Worm (Caenorhabditis elegans): Measurements from ENCODE around the gene F22H10.6.

Gene F22H10.6

DNA sequence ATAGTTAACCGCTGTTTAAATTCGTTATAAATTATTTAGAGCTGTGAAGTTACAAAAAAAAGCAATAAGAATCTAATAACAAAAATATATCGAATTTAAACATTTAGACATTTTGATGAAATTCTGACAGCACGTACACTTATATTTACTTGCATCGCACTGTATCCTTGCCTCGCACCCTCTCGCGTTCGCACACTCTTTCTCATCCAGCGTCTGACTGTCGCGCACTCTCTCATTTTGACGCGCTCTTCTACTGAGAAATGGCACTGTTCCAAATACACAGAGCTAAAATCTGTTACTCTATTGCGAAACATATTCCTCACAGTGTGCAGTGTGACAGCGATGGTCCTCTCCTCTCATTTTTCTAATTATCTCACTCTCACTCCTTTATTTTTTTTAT, 12.9 kb upstream of the F22H10.6 start (continued):
- TF ChIP-seq egl-27 (tag; optimal IDR thresholded peaks at IDR 0.05) (no peak), elt-3 (tag; optimal IDR thresholded peaks at IDR 0.05) (no peak), lin-11 (tag; optimal IDR thresholded peaks at IDR 0.05) (no peak), blmp-1 (tag; optimal IDR thresholded peaks at IDR 0.05; ENCODE audit: insufficient read depth) (no peak), dmd-4 (tag; optimal IDR thresholded peaks at IDR 0.05) (no peak), sma-9 (GFP tag; optimal IDR thresholded peaks at IDR 0.05) (peak; percentile 55), sma-9 (tag; optimal IDR thresholded peaks at IDR 0.05) (no peak), nhr-11 (tag; optimal IDR thresholded peaks at IDR 0.05) (no peak), ztf-1 (GFP tag; conservative IDR thresholded peaks at IDR 0.05) (no peak), ztf-11 (tag; optimal IDR thresholded peaks at IDR 0.05) (no peak), nhr-23 (tag; optimal IDR thresholded peaks at IDR 0.05) (no peak), nhr-237 (tag; optimal IDR thresholded peaks at IDR 0.05) (no peak), nhr-10 (tag; optimal IDR thresholded peaks at IDR 0.05) (no peak), ceh-82 (tag; optimal IDR thresholded peaks at IDR 0.05) (no peak), elt-1 (tag; optimal IDR thresholded peaks at IDR 0.05) (no peak), gmeb-1 (tag; optimal IDR thresholded peaks at IDR 0.05) (no peak)

DNA sequence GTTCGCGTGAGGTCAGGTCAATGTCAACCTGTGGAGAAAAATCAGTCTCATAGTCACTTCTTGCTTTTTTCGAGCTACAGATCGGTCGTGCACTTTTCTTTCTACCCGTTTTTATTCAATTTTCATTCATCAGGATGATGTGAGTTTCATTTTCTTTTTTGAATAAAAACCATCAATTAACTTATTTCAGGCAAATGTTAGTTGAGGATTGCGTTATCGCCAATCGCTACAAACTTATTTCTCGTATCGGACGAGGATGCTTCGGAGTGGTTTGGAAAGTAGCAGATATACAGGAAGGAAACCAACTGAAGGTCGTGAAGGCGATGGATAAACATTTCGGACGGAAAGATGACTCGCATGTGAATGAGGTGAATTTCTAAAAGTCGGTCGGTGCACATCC, 11.1 kb upstream of the F22H10.6 start, which contains the start of gene F22H10.1:
Gene F22H10.1, plus strand, starts transcription at position 211 of the 400 bp plus-strand sequence.
- TF ChIP-seq ceh-82 (tag; optimal IDR thresholded peaks at IDR 0.05), result no peak
- TF ChIP-seq nhr-6 (tag; optimal IDR thresholded peaks at IDR 0.05), result no peak
- TF ChIP-seq snpc-4 (tag; optimal IDR thresholded peaks at IDR 0.05), result no peak
- no peak for TF ChIP-seq nhr-11 (tag; optimal IDR thresholded peaks at IDR 0.05)

DNA sequence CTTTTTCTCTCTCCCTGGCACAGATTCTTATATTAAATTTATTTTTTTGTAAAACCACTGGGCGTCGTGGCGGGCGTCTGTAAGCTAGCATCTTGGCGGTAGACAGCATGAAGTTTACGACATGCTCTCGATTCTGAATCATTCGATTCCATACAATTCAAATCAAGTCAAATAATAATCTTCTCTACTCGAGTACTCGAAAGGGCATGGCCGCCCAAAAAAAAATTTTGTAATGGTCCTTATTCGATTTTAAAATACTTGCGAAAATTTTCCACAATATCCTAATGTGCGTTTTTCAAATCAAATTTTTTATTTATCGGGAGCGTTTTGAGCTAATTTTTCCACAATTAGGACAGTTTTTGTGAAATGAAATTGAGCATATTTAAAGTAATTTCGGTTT, 6.9 kb upstream of the F22H10.6 start:
- TF ChIP-seq sem-4 (tag; optimal IDR thresholded peaks at IDR 0.05) (no peak), nhr-23 (tag; optimal IDR thresholded peaks at IDR 0.05) (no peak), F13H6.1 (tag; optimal IDR thresholded peaks at IDR 0.05) (no peak), mbf-1 (tag; optimal IDR thresholded peaks at IDR 0.05) (no peak), nhr-12 (tag; optimal IDR thresholded peaks at IDR 0.05) (no peak), snpc-4 (tag; optimal IDR thresholded peaks at IDR 0.05) (no peak), nhr-25 (tag; optimal IDR thresholded peaks at IDR 0.05) (no peak), fos-1 (tag; optimal IDR thresholded peaks at IDR 0.05) (no peak), nhr-77 (tag; optimal IDR thresholded peaks at IDR 0.05) (no peak), egl-27 (tag; optimal IDR thresholded peaks at IDR 0.05) (no peak), aly-2 (tag; optimal IDR thresholded peaks at IDR 0.05) (no peak), R02D3.7 (tag; optimal IDR thresholded peaks at IDR 0.05) (no peak), lin-13 (GFP tag; optimal IDR thresholded peaks at IDR 0.05) (no peak), skn-1 (tag; optimal IDR thresholded peaks at IDR 0.05) (no peak), gmeb-1 (tag; optimal IDR thresholded peaks at IDR 0.05) (no peak), alr-1 (tag; optimal IDR thresholded peaks at IDR 0.05) (no peak), ztf-11 (tag; optimal IDR thresholded peaks at IDR 0.05) (no peak), nhr-129 (tag; optimal IDR thresholded peaks at IDR 0.05) (no peak), nhr-6 (tag; optimal IDR thresholded peaks at IDR 0.05) (no peak), ZK546.5 (tag; optimal IDR thresholded peaks at IDR 0.05) (no peak)

DNA sequence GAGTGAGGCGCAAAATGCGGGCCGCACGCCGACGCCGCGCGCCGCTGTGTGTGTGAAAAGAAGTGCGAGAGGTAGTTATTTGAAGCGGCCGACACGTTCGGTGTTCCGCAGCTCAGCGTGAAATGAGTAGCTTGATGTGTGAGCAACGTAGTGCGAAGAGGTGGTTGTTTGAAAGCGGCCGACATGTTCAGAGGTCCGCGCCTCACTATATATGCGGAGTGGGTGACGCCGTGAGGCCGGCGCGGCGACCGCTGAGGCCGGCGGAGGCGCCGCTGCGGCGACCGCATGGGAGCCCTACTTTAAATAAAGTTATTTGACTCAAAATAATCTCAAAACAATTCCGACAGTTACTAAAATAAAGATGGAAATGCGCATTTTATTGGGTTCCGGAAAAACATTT, 5.7 kb upstream of the F22H10.6 start:
- TF ChIP-seq lin-13 (GFP tag; optimal IDR thresholded peaks at IDR 0.05) (no peak), elt-3 (tag; optimal IDR thresholded peaks at IDR 0.05) (no peak), nhr-23 (tag; optimal IDR thresholded peaks at IDR 0.05) (no peak), peb-1 (tag; optimal IDR thresholded peaks at IDR 0.05) (no peak), nhr-77 (tag; optimal IDR thresholded peaks at IDR 0.05) (no peak), fos-1 (tag; optimal IDR thresholded peaks at IDR 0.05) (no peak), mdl-1 (tag; optimal IDR thresholded peaks at IDR 0.05) (no peak), blmp-1 (tag; optimal IDR thresholded peaks at IDR 0.05; ENCODE audit: insufficient read depth) (no peak)

DNA sequence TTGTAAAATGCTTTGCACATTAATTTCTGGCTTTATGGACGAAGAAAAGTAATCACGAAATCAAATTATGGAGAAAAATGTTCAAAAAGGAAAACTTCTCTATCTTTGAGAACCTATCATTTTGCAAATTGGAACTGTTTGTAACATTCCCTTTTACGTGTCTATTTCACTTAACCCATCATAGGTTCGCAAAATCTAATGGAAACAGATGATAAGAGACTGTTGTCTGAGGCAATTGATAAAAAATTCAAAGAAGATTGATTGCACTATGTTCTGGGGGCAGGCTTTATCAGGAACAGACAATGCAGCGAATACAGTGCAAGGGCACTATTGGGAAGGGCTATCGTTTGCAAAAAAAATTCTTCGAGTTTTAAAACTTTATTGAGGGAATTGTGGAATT, 4.0 kb upstream of the F22H10.6 start:
- TF ChIP-seq sma-9 (GFP tag; optimal IDR thresholded peaks at IDR 0.05), result no peak
- no peak for TF ChIP-seq sma-9 (tag; optimal IDR thresholded peaks at IDR 0.05)
- TF ChIP-seq nhr-21 (tag; optimal IDR thresholded peaks at IDR 0.05), result peak; percentile 43
- TF ChIP-seq lin-11 (tag; optimal IDR thresholded peaks at IDR 0.05), result no peak
- TF ChIP-seq elt-3 (tag; optimal IDR thresholded peaks at IDR 0.05), result no peak
- no peak for TF ChIP-seq gmeb-1 (tag; optimal IDR thresholded peaks at IDR 0.05)
- no peak for TF ChIP-seq nhr-237 (tag; optimal IDR thresholded peaks at IDR 0.05)
- TF ChIP-seq nhr-23 (tag; optimal IDR thresholded peaks at IDR 0.05), result no peak
- peak; percentile 16 for TF ChIP-seq sma-3 (GFP tag; optimal IDR thresholded peaks at IDR 0.05)
- TF ChIP-seq unc-39 (tag; optimal IDR thresholded peaks at IDR 0.05), result no peak
- no peak for TF ChIP-seq ztf-11 (tag; optimal IDR thresholded peaks at IDR 0.05)
- TF ChIP-seq nhr-25 (tag; optimal IDR thresholded peaks at IDR 0.05), result no peak
- TF ChIP-seq ZK546.5 (tag; optimal IDR thresholded peaks at IDR 0.05), result no peak
- TF ChIP-seq lsy-2 (tag; optimal IDR thresholded peaks at IDR 0.05), result peak in 1 of 2 experiments; percentile 19
- peak; percentile 39 for TF ChIP-seq fos-1 (tag; optimal IDR thresholded peaks at IDR 0.05)
- TF ChIP-seq nhr-77 (tag; optimal IDR thresholded peaks at IDR 0.05), result no peak
- TF ChIP-seq ceh-16 (tag; optimal IDR thresholded peaks at IDR 0.05), result no peak
- no peak for TF ChIP-seq nhr-129 (tag; optimal IDR thresholded peaks at IDR 0.05)
- peak; percentile 34 for TF ChIP-seq crh-2 (tag; optimal IDR thresholded peaks at IDR 0.05)

All from whole organism, L2 larva.